Worm (Caenorhabditis elegans) whole organism, late embryonic: Measurements from ENCODE around the gene C10A4.3.

Experiments used
- ceh-9 ChIP-seq: sonication (generic microtip); optimal IDR thresholded peaks from 2 replicates; lab custom pipeline; 2016; ENCODE audit warnings: mild to moderate bottlenecking, missing genetic modification characterization, inconsistent platforms, missing compliant biosample characterization
- fkh-10 ChIP-seq: fragments of 150-350 bp; optimal IDR thresholded peaks from 2 replicates; lab custom pipeline; 2014; ENCODE audit warnings: missing biosample characterization, missing genetic modification reagents, missing genetic modification characterization
- nhr-11 ChIP-seq: fragments of 150-350 bp; optimal IDR thresholded peaks from 2 replicates; lab custom pipeline; 2014; ENCODE audit warnings: missing biosample characterization, missing genetic modification characterization
- npax-4 ChIP-seq: sonication (generic microtip); optimal IDR thresholded peaks from 2 replicates; lab custom pipeline; 2016; ENCODE audit warnings: missing genetic modification characterization, missing compliant biosample characterization
- odd-2 ChIP-seq: sonication (generic microtip); optimal IDR thresholded peaks from 2 replicates; lab custom pipeline; 2017; ENCODE audit warnings: antibody characterized with exemption, mild to moderate bottlenecking, missing genetic modification characterization, missing compliant biosample characterization
- pax-1 ChIP-seq: fragments of 150-350 bp; optimal IDR thresholded peaks from 2 replicates; lab custom pipeline; 2014; ENCODE audit warnings: missing biosample characterization, missing genetic modification characterization
- pros-1 ChIP-seq: fragments of 150-350 bp; optimal IDR thresholded peaks from 2 replicates; lab custom pipeline; 2014; ENCODE audit warnings: missing biosample characterization, missing genetic modification reagents, missing genetic modification characterization
- rnt-1 ChIP-seq: sonication (generic microtip); optimal IDR thresholded peaks from 2 replicates; lab custom pipeline; 2016; ENCODE audit warnings: missing genetic modification characterization, missing compliant biosample characterization
- sdc-2 ChIP-seq: sonication (generic microtip); optimal IDR thresholded peaks from 2 replicates; lab custom pipeline; 2016; ENCODE audit warnings: missing genotype, missing genetic modification characterization, missing compliant biosample characterization
- unc-3 ChIP-seq, 2 experiments: fragments of 200-800 bp in 1 of 2; sonication (Bioruptor generic) in 1 of 2; sonication (generic microtip) in 1 of 2; conservative IDR thresholded peaks in 1 of 2; optimal IDR thresholded peaks in 1 of 2; 2 replicates each; pipeline versions ENCODE4 v1.3.6 to Lab custom; 2016 to 2022; ENCODE audit warnings: missing compliant biosample characterization in 2 of 2, missing genetic modification characterization in 2 of 2, missing genetic modification reagents in 1 of 2

DNA sequence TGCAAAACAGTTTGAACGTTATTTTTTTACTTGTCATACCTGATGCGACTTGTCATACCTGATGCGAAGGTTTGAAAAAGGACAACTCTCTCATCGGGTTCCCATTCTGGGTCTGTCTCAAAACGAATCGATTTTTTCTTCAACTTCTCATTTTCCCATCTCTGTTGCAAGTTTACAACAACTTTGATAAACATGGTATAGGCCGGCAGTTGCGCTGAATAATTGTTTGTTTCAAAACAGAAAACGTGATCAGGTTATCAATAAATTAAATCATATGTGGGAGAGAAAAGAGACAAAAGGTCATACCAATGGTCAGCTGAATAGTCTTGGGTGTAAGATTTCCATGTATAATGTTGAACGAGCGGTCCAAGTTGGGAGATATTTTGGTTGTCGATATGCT, 31.4 kb downstream of the C10A4.3 start:
- TF ChIP-seq fkh-10 (GFP tag; lab: Kevin White, UChicago) (no peak), unc-3 (GFP tag; conservative IDR thresholded peaks at IDR 0.05; lab: Robert Waterston, UW) (no peak), unc-3 (tag; optimal IDR thresholded peaks at IDR 0.05; lab: Kevin White, UChicago) (no peak), sdc-2 (tag; lab: Kevin White, UChicago) (no peak), odd-2 (no peak), pros-1 (tag; lab: Kevin White, UChicago) (no peak), npax-4 (tag; lab: Kevin White, UChicago) (no peak), nhr-11 (tag; lab: Kevin White, UChicago) (no peak), pax-1 (tag; lab: Kevin White, UChicago) (no peak), ceh-9 (no peak), rnt-1 (tag; lab: Kevin White, UChicago) (no peak)
